Fruit fly (Drosophila melanogaster) whole organism, embryonic: ENCODE results near the gene SdicB.

Experiments used
- Blimp-1 ChIP-seq: fragments of 200-800 bp; sonication (Bioruptor generic); optimal IDR thresholded peaks from 3 replicates; lab custom pipeline; 2018; ENCODE audit warnings: missing biosample characterization, missing genetic modification characterization, mild to moderate bottlenecking, moderate library complexity, missing genetic modification reagents
- CG10147 ChIP-seq: fragments of 200-800 bp; sonication (Bioruptor generic); optimal IDR thresholded peaks from 2 replicates; lab custom pipeline; 2019; ENCODE audit warnings: missing biosample characterization, mild to moderate bottlenecking, missing genetic modification characterization, moderate library complexity
- CG11695 ChIP-seq: fragments of 200-800 bp; sonication (Bioruptor generic); IDR thresholded peaks from 3 replicates; pipeline ENCODE4 v1.3.6; 2022; ENCODE audit warnings: missing biosample characterization, missing genetic modification characterization
- CG12769 ChIP-seq: fragments of 200-800 bp; sonication (Bioruptor generic); optimal IDR thresholded peaks from 2 replicates; lab custom pipeline; 2019; ENCODE audit warnings: missing biosample characterization, mild to moderate bottlenecking, missing genetic modification characterization, moderate library complexity
- CG13296 ChIP-seq: fragments of 200-800 bp; sonication (Bioruptor generic); optimal IDR thresholded peaks from 3 replicates; lab custom pipeline; 2018; ENCODE audit warnings: missing biosample characterization, mild to moderate bottlenecking, missing genetic modification characterization
- CG13894 ChIP-seq: fragments of 200-800 bp; sonication (Bioruptor generic); optimal IDR thresholded peaks from 3 replicates; lab custom pipeline; 2018; ENCODE audit warnings: missing biosample characterization, mild to moderate bottlenecking, missing genetic modification characterization, moderate library complexity
- CG15073 ChIP-seq: fragments of 200-800 bp; sonication (Bioruptor generic); optimal IDR thresholded peaks from 2 replicates; lab custom pipeline; 2016; ENCODE audit warnings: missing biosample characterization, missing genetic modification characterization
- CG17385 ChIP-seq: fragments of 200-800 bp; sonication (Bioruptor generic); optimal IDR thresholded peaks from 3 replicates; lab custom pipeline; 2018; ENCODE audit warnings: missing biosample characterization, mild to moderate bottlenecking, missing genetic modification characterization
- CG17802 ChIP-seq: fragments of 200-800 bp; sonication (Bioruptor generic); optimal IDR thresholded peaks from 2 replicates; lab custom pipeline; 2018; ENCODE audit warnings: missing biosample characterization, mild to moderate bottlenecking, missing genetic modification characterization, moderate library complexity
- CG1832 ChIP-seq: fragments of 200-800 bp; sonication (Bioruptor generic); optimal IDR thresholded peaks from 2 replicates; lab custom pipeline; 2017; ENCODE audit warnings: missing biosample characterization, mild to moderate bottlenecking, missing genetic modification characterization, inconsistent platforms
- CG3407 ChIP-seq: fragments of 200-800 bp; sonication (Bioruptor generic); optimal IDR thresholded peaks from 2 replicates; lab custom pipeline; 2018; ENCODE audit warnings: missing biosample characterization, mild to moderate bottlenecking, missing genetic modification characterization
- CG4360 ChIP-seq: fragments of 200-800 bp; sonication (Bioruptor generic); IDR thresholded peaks from 2 replicates; pipeline ENCODE4 v1.3.6; 2022; ENCODE audit warnings: missing biosample characterization, missing genetic modification characterization
- CG6683 ChIP-seq: fragments of 200-800 bp; sonication (Bioruptor generic); optimal IDR thresholded peaks from 2 replicates; lab custom pipeline; 2017; ENCODE audit warnings: missing biosample characterization, mild to moderate bottlenecking, missing genetic modification characterization, missing genetic modification reagents
- CG8089 ChIP-seq: fragments of 200-800 bp; sonication (Bioruptor generic); optimal IDR thresholded peaks from 3 replicates; lab custom pipeline; 2016; ENCODE audit warnings: missing biosample characterization, missing genetic modification characterization
- CG8359 ChIP-seq: fragments of 200-800 bp; sonication (Bioruptor generic); optimal IDR thresholded peaks from 2 replicates; lab custom pipeline; 2017; ENCODE audit warnings: missing biosample characterization, mild to moderate bottlenecking, missing genetic modification characterization, borderline replicate concordance
- CG8478 ChIP-seq: fragments of >200 bp; optimal IDR thresholded peaks from 2 replicates; lab custom pipeline; 2018
- Dbx ChIP-seq: fragments of 200-800 bp; sonication (Bioruptor generic); IDR thresholded peaks from 3 replicates; pipeline ENCODE4 v1.3.6; 2022; ENCODE audit warnings: missing biosample characterization, missing genetic modification characterization
- E2f2 ChIP-seq: fragments of 200-800 bp; sonication (Bioruptor generic); IDR thresholded peaks from 2 replicates; pipeline ENCODE4 v1.3.6; 2022; ENCODE audit warnings: missing biosample characterization, missing genetic modification characterization
- Gsc ChIP-seq: fragments of 200-800 bp; sonication (Bioruptor generic); IDR thresholded peaks from 2 replicates; pipeline ENCODE4 v1.3.6; 2022; ENCODE audit warnings: missing biosample characterization, missing genetic modification characterization
- NK7.1 ChIP-seq: fragments of 200-800 bp; sonication (Bioruptor generic); optimal IDR thresholded peaks from 3 replicates; lab custom pipeline; 2016; ENCODE audit warnings: missing biosample characterization, missing genetic modification characterization
- Oaz ChIP-seq: fragments of 200-800 bp; sonication (Bioruptor generic); IDR thresholded peaks from 2 replicates; pipeline ENCODE4 v1.3.6; 2022; ENCODE audit warnings: missing biosample characterization, missing genetic modification characterization
- Oli ChIP-seq: fragments of 200-800 bp; sonication (Bioruptor generic); optimal IDR thresholded peaks from 2 replicates; lab custom pipeline; 2018; ENCODE audit warnings: missing biosample characterization, mild to moderate bottlenecking, missing genetic modification characterization, moderate library complexity
- Sox102F ChIP-seq: fragments of 200-800 bp; sonication (Bioruptor generic); optimal IDR thresholded peaks from 2 replicates; lab custom pipeline; 2018; ENCODE audit warnings: missing biosample characterization, mild to moderate bottlenecking, missing genetic modification characterization, moderate library complexity
- Vsx1 ChIP-seq: fragments of 200-800 bp; sonication (Bioruptor generic); optimal IDR thresholded peaks from 2 replicates; lab custom pipeline; 2017; ENCODE audit warnings: missing biosample characterization, mild to moderate bottlenecking, missing genetic modification characterization, missing genetic modification reagents
- Xbp1 ChIP-seq: fragments of 200-800 bp; sonication (Bioruptor generic); optimal IDR thresholded peaks from 3 replicates; lab custom pipeline; 2016; ENCODE audit warnings: missing biosample characterization, mild to moderate bottlenecking, missing genetic modification characterization
- Xrp1 ChIP-seq: fragments of 200-800 bp; sonication (Bioruptor generic); IDR thresholded peaks from 2 replicates; pipeline ENCODE4 v1.3.6; 2022; ENCODE audit warnings: missing biosample characterization, missing genetic modification characterization
- abd-A ChIP-seq: fragments of 200-800 bp; sonication (Bioruptor generic); optimal IDR thresholded peaks from 3 replicates; lab custom pipeline; 2019; ENCODE audit warnings: missing biosample characterization, mild to moderate bottlenecking, missing genetic modification characterization, moderate library complexity
- bab2 ChIP-seq: fragments of 200-800 bp; sonication (Bioruptor generic); optimal IDR thresholded peaks from 2 replicates; lab custom pipeline; 2016; ENCODE audit warnings: missing biosample characterization, missing genetic modification characterization
- cad ChIP-seq: fragments of >200 bp; optimal IDR thresholded peaks from 2 replicates; lab custom pipeline; 2017; ENCODE audit warnings: missing biosample characterization, missing genetic modification characterization
- cg ChIP-seq: fragments of 200-800 bp; sonication (Bioruptor generic); optimal IDR thresholded peaks from 3 replicates; lab custom pipeline; 2019; ENCODE audit warnings: missing biosample characterization, mild to moderate bottlenecking, missing genetic modification characterization, moderate library complexity
- chinmo ChIP-seq: fragments of 200-800 bp; sonication (Bioruptor generic); IDR thresholded peaks from 4 replicates; pipeline ENCODE4 v1.3.6; 2022; ENCODE audit warnings: missing biosample characterization, missing genetic modification characterization; ENCODE audit not compliant: partially characterized antibody
- crol ChIP-seq: fragments of 200-800 bp; sonication (Bioruptor generic); IDR thresholded peaks from 2 replicates; pipeline ENCODE4 v1.3.6; 2022; ENCODE audit warnings: missing biosample characterization, missing genetic modification characterization
- dmrt99B ChIP-seq: fragments of 200-800 bp; sonication (Bioruptor generic); optimal IDR thresholded peaks from 2 replicates; lab custom pipeline; 2018; ENCODE audit warnings: missing biosample characterization, mild to moderate bottlenecking, missing genetic modification characterization, moderate library complexity
- fd102C ChIP-seq: fragments of 200-800 bp; sonication (Bioruptor generic); optimal IDR thresholded peaks from 2 replicates; lab custom pipeline; 2018; ENCODE audit warnings: missing biosample characterization, mild to moderate bottlenecking, missing genetic modification characterization, moderate library complexity
- fd64A ChIP-seq: fragments of 200-800 bp; sonication (Bioruptor generic); optimal IDR thresholded peaks from 3 replicates; lab custom pipeline; 2018; ENCODE audit warnings: missing biosample characterization, mild to moderate bottlenecking, missing genetic modification characterization
- grn ChIP-seq: fragments of 200-800 bp; sonication (Bioruptor generic); optimal IDR thresholded peaks from 3 replicates; lab custom pipeline; 2017; ENCODE audit warnings: missing biosample characterization, missing genetic modification characterization
- her ChIP-seq: fragments of 200-800 bp; sonication (Bioruptor generic); optimal IDR thresholded peaks from 2 replicates; lab custom pipeline; 2016; ENCODE audit warnings: missing biosample characterization, missing genetic modification characterization
- jigr1 ChIP-seq: fragments of 200-800 bp; sonication (Bioruptor generic); IDR thresholded peaks from 3 replicates; pipeline ENCODE4 v1.3.6; 2022; ENCODE audit warnings: missing biosample characterization, missing genetic modification characterization
- kah ChIP-seq: fragments of 200-800 bp; sonication (Bioruptor generic); optimal IDR thresholded peaks from 2 replicates; lab custom pipeline; 2018; ENCODE audit warnings: missing biosample characterization, mild to moderate bottlenecking, missing genetic modification characterization
- kni ChIP-seq: fragments of 200-800 bp; sonication (Bioruptor generic); optimal IDR thresholded peaks from 3 replicates; lab custom pipeline; 2017; ENCODE audit warnings: mild to moderate bottlenecking, missing biosample characterization, missing genetic modification reagents, missing genetic modification characterization
- lola ChIP-seq, 3 experiments: fragments of >200 bp in 2 of 3; fragments of 200-800 bp in 1 of 3; sonication (Bioruptor generic) in 1 of 3; optimal IDR thresholded peaks; 2 replicates each; lab custom pipeline; 2017 to 2019; ENCODE audit warnings: missing biosample characterization in 3 of 3, missing genetic modification characterization in 3 of 3, mild to moderate bottlenecking in 1 of 3, moderate library complexity in 1 of 3
- mirr ChIP-seq: fragments of 200-800 bp; sonication (Bioruptor generic); optimal IDR thresholded peaks from 3 replicates; lab custom pipeline; 2018; ENCODE audit warnings: missing biosample characterization, mild to moderate bottlenecking, missing genetic modification characterization
- mld ChIP-seq: fragments of 200-800 bp; sonication (Bioruptor generic); IDR thresholded peaks from 3 replicates; pipeline ENCODE4 v1.3.6; 2022; ENCODE audit warnings: missing biosample characterization, missing genetic modification characterization; ENCODE audit not compliant: partially characterized antibody
- onecut ChIP-seq: fragments of 200-800 bp; sonication (Bioruptor generic); IDR thresholded peaks from 2 replicates; pipeline ENCODE4 v1.3.6; 2022; ENCODE audit warnings: missing biosample characterization, missing genetic modification characterization
- ranshi ChIP-seq: fragments of 200-800 bp; sonication (Bioruptor generic); IDR thresholded peaks from 2 replicates; pipeline ENCODE4 v1.3.6; 2022; ENCODE audit warnings: missing biosample characterization, missing genetic modification characterization
- row ChIP-seq: fragments of 200-800 bp; sonication (Bioruptor generic); IDR thresholded peaks from 3 replicates; pipeline ENCODE4 v1.3.6; 2022; ENCODE audit warnings: missing biosample characterization, missing genetic modification characterization
- sd ChIP-seq: fragments of 200-800 bp; sonication (Bioruptor generic); optimal IDR thresholded peaks from 3 replicates; lab custom pipeline; 2018; ENCODE audit warnings: missing biosample characterization, mild to moderate bottlenecking, missing genetic modification characterization, moderate library complexity
- usp ChIP-seq: fragments of >200 bp; optimal IDR thresholded peaks from 2 replicates; lab custom pipeline; 2017; ENCODE audit warnings: missing biosample characterization, missing genetic modification characterization
- vvl ChIP-seq: fragments of 200-800 bp; sonication (Bioruptor generic); IDR thresholded peaks from 2 replicates; pipeline ENCODE4 v1.3.6; 2022; ENCODE audit warnings: missing biosample characterization, missing genetic modification characterization

The SdicB gene

DNA sequence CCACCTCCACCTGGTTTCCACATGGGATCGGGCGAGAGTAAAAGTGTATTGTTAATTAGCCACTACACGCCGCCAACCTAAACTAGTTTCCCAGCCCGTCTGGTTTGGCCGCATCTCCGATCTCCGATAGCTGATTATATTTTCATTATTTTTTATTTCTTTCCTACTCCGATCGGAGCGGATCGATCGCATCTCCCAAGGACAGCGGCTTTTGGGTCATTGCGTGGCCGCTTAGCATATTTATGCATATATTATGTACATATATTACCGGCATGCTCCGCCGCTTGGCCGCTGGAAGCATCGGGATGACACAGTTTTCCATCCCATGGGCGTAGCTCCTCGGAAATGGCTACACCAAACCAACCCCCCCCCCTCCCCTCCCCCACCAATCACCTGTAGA is 28.5 kb upstream of the SdicB start:
- TF ChIP-seq grn (GFP tag; lab: Kevin White, UChicago), result peak; percentile 82
- TF ChIP-seq CG17385 (GFP tag; lab: Kevin White, UChicago), result no peak
- peak; percentile 80 for TF ChIP-seq Blimp-1 (GFP tag; lab: Kevin White, UChicago)
- peak; percentile 82; the same call in 2 of the 4 replicates for TF ChIP-seq chinmo
- no peak for TF ChIP-seq CG1832 (GFP tag; lab: Kevin White, UChicago)
- no peak for TF ChIP-seq jigr1 (GFP tag; lab: Robert Waterston, UW)
- TF ChIP-seq vvl, result peak; percentile 96
- no peak for TF ChIP-seq bab2
- peak; percentile 91 for TF ChIP-seq abd-A (tag; lab: Kevin White, UChicago)
- TF ChIP-seq onecut (GFP tag; lab: Robert Waterston, UW), result peak; percentile 40; the same call in 1 of the 2 replicates
- TF ChIP-seq sd (tag; lab: Kevin White, UChicago), result peak; percentile 2
- peak; percentile 64 for TF ChIP-seq crol
- TF ChIP-seq E2f2 (GFP tag; lab: Robert Waterston, UW), result no peak
- TF ChIP-seq Vsx1 (GFP tag; lab: Kevin White, UChicago), result peak; percentile 47
- peak; percentile 8 for TF ChIP-seq kni (GFP tag; lab: Kevin White, UChicago)
- peak; percentile 94 for TF ChIP-seq CG13894 (tag; lab: Kevin White, UChicago)
- peak; percentile 89 for TF ChIP-seq CG12769 (tag; lab: Kevin White, UChicago)

DNA sequence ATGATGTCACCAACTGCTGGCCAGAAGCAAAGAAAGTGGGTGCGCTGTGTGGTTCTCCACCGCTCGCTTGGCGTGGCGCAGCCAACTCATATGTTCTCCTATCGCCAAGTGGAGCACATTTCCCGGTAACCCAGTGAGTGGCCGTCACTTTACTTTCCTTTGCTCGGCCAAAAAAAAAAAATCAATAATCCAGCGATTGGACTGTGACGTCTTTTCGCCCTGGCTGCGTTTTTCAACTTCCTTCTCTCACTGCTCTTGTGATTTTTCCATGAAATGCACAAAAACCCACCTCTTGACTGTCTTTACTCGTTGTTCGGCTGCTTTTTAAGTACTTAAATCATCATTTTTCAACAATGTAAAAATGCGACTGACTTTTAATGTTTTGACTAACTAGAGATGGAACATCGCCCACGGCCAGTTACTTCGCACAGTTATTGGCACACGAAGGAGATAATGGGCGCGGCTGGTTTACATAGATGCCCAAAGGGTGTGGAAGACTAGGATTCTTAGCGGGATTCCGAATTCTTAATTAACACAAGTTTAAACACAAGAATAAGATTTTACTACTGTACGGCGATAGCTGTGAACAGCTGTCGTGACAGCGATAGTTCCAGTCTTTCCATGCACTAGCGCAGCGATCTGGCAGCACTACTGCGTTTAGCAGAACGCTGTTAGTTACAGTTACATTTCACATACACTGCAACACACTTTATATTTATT is 26.6 kb upstream of the SdicB start, which contains the start of gene sw:
Gene sw (minus strand): TSS at position 589 of the 720 bp plus-strand sequence.
- TF ChIP-seq cad (GFP tag; lab: Kevin White, UChicago), result no peak
- no peak for TF ChIP-seq kah (GFP tag; lab: Kevin White, UChicago)
- TF ChIP-seq Xbp1 (GFP tag; lab: Kevin White, UChicago), result peak; percentile 59
- TF ChIP-seq mirr (GFP tag; lab: Kevin White, UChicago), result peak; percentile 45
- peak; percentile 46 for TF ChIP-seq CG10147
- TF ChIP-seq CG17802 (tag; lab: Kevin White, UChicago), result peak; percentile 8
- TF ChIP-seq CG13296, result peak; percentile 42
- no peak for TF ChIP-seq CG3407 (GFP tag; lab: Kevin White, UChicago)
- TF ChIP-seq CG8089 (GFP tag; lab: Kevin White, UChicago), result peak; percentile 48
- TF ChIP-seq NK7.1, result peak; percentile 11
- peak; percentile 80 for TF ChIP-seq Dbx
- TF ChIP-seq CG8478, result no peak
- peak; percentile 60; the same call in 1 of the 2 replicates for TF ChIP-seq ranshi
- TF ChIP-seq CG8359, result no peak
- TF ChIP-seq Oaz (GFP tag; lab: Robert Waterston, UW), result peak; percentile 35; the same call in 1 of the 2 replicates
- peak; percentile 1 for TF ChIP-seq CG6683 (GFP tag; lab: Kevin White, UChicago)
- TF ChIP-seq Oli (tag; lab: Kevin White, UChicago), result peak; percentile 27
- TF ChIP-seq CG4360, result no peak
- no peak for TF ChIP-seq fd102C (GFP tag; lab: Kevin White, UChicago)
- TF ChIP-seq Sox102F (GFP tag; lab: Kevin White, UChicago), result peak; percentile 41
- peak; percentile 77 for TF ChIP-seq mld (GFP tag; lab: Robert Waterston, UW)
- TF ChIP-seq lola (GFP tag; optimal IDR thresholded peaks at IDR 0.05; lab: Kevin White, UChicago), result peak in 1 of 3 experiments; percentile 69
- TF ChIP-seq dmrt99B (tag; lab: Kevin White, UChicago), result peak; percentile 53
- peak; percentile 46; the same call in 1 of the 3 replicates for TF ChIP-seq CG11695 (GFP tag; lab: Robert Waterston, UW)
- TF ChIP-seq usp, result no peak
- no peak for TF ChIP-seq fd64A (GFP tag; lab: Kevin White, UChicago)
- TF ChIP-seq her (GFP tag; lab: Kevin White, UChicago), result peak; percentile 50
- TF ChIP-seq CG15073, result no peak
- peak; percentile 94 for TF ChIP-seq row (GFP tag; lab: Robert Waterston, UW)
- no peak for TF ChIP-seq cg (GFP tag; lab: Kevin White, UChicago)
- TF ChIP-seq Gsc (GFP tag; lab: Robert Waterston, UW), result no peak
- TF ChIP-seq Xrp1 (GFP tag; lab: Robert Waterston, UW), result peak; percentile 58
